Worm (Caenorhabditis elegans): ENCODE measurements around the gene ttn-1.

Gene ttn-1

DNA sequence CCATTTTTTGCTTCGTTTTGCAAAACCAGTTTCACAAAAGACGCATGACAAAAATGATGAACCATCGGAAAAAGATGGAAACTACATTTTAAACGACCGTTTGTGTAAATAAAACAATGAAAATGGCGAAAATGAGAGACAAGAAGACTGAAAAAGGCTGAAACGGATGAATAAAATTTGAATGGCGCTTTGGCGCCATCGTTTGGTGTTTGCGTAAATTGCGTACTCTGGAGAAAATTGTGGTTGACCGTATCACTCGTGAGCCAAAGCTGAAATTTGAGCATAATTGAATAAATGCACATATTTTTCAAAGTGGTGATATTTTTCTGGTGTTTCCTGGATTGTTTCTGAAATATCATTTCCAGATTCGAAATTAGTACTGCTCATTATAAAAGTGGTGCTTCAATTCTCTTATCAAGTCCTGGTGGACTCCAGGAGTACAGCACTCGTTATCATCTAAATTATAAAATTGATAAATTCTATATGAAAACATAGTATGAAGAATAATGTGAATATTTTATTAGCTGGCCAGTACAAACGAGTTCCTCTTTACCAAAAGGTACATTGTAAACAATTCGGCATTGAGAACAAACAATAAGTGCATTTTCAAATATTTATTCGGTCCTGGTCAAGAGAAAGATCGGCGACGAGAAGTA is 101.1 kb downstream of the ttn-1 start:
- TF ChIP-seq pax-1 (tag; optimal IDR thresholded peaks at IDR 0.05) (peak; percentile 10), ceh-14 (tag; optimal IDR thresholded peaks at IDR 0.05) (no peak)

DNA sequence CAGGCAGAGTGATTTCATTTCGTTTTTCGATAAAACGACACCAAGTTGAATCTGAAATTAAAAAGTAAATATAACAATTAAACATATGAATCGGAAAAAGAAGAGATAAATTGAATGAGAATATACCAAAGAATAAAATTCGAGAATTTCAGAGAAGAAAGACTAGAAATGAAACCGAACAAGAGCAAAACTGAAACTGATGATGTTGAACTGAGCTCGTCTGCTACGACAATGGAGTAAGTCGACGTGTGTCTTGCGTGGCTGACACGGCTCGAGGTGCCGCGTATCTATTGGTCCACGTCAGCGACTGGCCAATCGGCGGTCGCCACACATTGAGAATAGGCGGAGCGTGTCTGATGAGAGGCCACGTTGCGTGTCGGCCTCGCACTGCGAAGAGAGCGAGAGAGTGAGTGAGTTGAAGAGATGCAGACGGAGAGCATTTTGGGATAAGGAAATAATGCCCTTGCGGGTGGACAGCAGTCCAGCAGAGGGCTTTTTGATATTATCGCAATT is 101.9 kb downstream of the ttn-1 start, which contains the start of gene crt-1:
TSS of gene crt-1 (minus strand) at position 51 of the 513 bp plus-strand sequence.
- TF ChIP-seq tbx-7 (tag; optimal IDR thresholded peaks at IDR 0.05) (peak; percentile 16), ets-4 (tag; optimal IDR thresholded peaks at IDR 0.05) (peak; percentile 3), ceh-30 (tag; optimal IDR thresholded peaks at IDR 0.05) (no peak), ceh-14 (tag; optimal IDR thresholded peaks at IDR 0.05) (peak; percentile 55), ceh-31 (tag; optimal IDR thresholded peaks at IDR 0.05) (peak; percentile 81), ceh-48 (tag; optimal IDR thresholded peaks at IDR 0.05) (no peak), pqm-1 (tag; optimal IDR thresholded peaks at IDR 0.05) (peak; percentile 1), pat-9 (tag; optimal IDR thresholded peaks at IDR 0.05) (no peak), ref-2 (tag; optimal IDR thresholded peaks at IDR 0.05) (peak; percentile 84), fax-1 (tag; optimal IDR thresholded peaks at IDR 0.05) (no peak), pax-1 (tag; optimal IDR thresholded peaks at IDR 0.05) (peak; percentile 92), unc-55 (GFP tag; optimal IDR thresholded peaks at IDR 0.05) (peak; percentile 83), ceh-19 (GFP tag; optimal IDR thresholded peaks at IDR 0.05) (no peak), elt-2 (tag; optimal IDR thresholded peaks at IDR 0.05) (peak; percentile 79), dmd-4 (tag; optimal IDR thresholded peaks at IDR 0.05; ENCODE audit: borderline replicate concordance) (no peak), npax-4 (tag; optimal IDR thresholded peaks at IDR 0.05) (no peak), pha-2 (tag; optimal IDR thresholded peaks at IDR 0.05) (no peak), sox-2 (GFP tag; IDR thresholded peaks at IDR 0.05) (peak; percentile 39; the same call in 1 of the 2 replicates), tbx-2 (tag; optimal IDR thresholded peaks at IDR 0.05) (peak; percentile 65), rnt-1 (tag; optimal IDR thresholded peaks at IDR 0.05) (peak; percentile 62), ztf-16 (tag; optimal IDR thresholded peaks at IDR 0.05) (no peak), T23F11.4 (GFP tag; optimal IDR thresholded peaks at IDR 0.05) (no peak), pros-1 (tag; optimal IDR thresholded peaks at IDR 0.05) (peak; percentile 52), hlh-8 (tag; optimal IDR thresholded peaks at IDR 0.05) (no peak), hlh-30 (tag; optimal IDR thresholded peaks at IDR 0.05; ENCODE audit: insufficient read depth) (peak; percentile 75), ama-1 (optimal IDR thresholded peaks at IDR 0.05) (peak; percentile 16), ceh-45 (GFP tag; IDR thresholded peaks at IDR 0.05) (no peak), dve-1 (tag; optimal IDR thresholded peaks at IDR 0.05) (peak; percentile 71), ceh-2 (tag; optimal IDR thresholded peaks at IDR 0.05) (peak; percentile 51), pha-4 (tag; optimal IDR thresholded peaks at IDR 0.05) (no peak), fkh-6 (tag; optimal IDR thresholded peaks at IDR 0.05) (no peak), ceh-34 (tag; optimal IDR thresholded peaks at IDR 0.05) (peak; percentile 56), sox-4 (tag; optimal IDR thresholded peaks at IDR 0.05) (no peak), nfya-1 (tag; optimal IDR thresholded peaks at IDR 0.05) (peak; percentile 100), unc-42 (tag; optimal IDR thresholded peaks at IDR 0.05) (peak; percentile 22), K09A11.1 (tag; optimal IDR thresholded peaks at IDR 0.05; ENCODE audit: insufficient read depth) (no peak), nhr-11 (tag; optimal IDR thresholded peaks at IDR 0.05) (no peak), fkh-10 (GFP tag; optimal IDR thresholded peaks at IDR 0.05) (no peak), madf-2 (tag; optimal IDR thresholded peaks at IDR 0.05) (peak; percentile 12), syd-9 (tag; optimal IDR thresholded peaks at IDR 0.05) (no peak), elt-4 (tag; optimal IDR thresholded peaks at IDR 0.05) (no peak), lim-6 (tag; optimal IDR thresholded peaks at IDR 0.05) (no peak), odd-2 (tag; optimal IDR thresholded peaks at IDR 0.05) (no peak), ceh-18 (tag; optimal IDR thresholded peaks at IDR 0.05) (peak; percentile 48), ahr-1 (tag; optimal IDR thresholded peaks at IDR 0.05) (no peak), pag-3 (tag; optimal IDR thresholded peaks at IDR 0.05; ENCODE audit: borderline replicate concordance) (no peak), ceh-9 (tag; optimal IDR thresholded peaks at IDR 0.05) (no peak), Y22D7AL.16 (tag; optimal IDR thresholded peaks at IDR 0.05) (no peak), C38D4.7 (GFP tag; optimal IDR thresholded peaks at IDR 0.05) (no peak), sdc-2 (tag; optimal IDR thresholded peaks at IDR 0.05) (peak; percentile 15)

Measured in whole organism, late embryonic.